Fruit fly (Drosophila melanogaster) whole organism, adult: ENCODE measurements around the gene CG34138.
A peak's percentile ranks its signal among the peaks of the same experiment; 100 is the strongest.

Experiments used
- CG11617 ChIP-seq: fragments of 200-800 bp; sonication (Bioruptor generic); optimal IDR thresholded peaks from 2 replicates; lab custom pipeline; 2017; ENCODE audit warnings: mild to moderate bottlenecking, missing biosample characterization, missing genetic modification reagents, missing genetic modification characterization
- CG12768 ChIP-seq: fragments of 200-800 bp; sonication (Bioruptor generic); optimal IDR thresholded peaks from 2 replicates; lab custom pipeline; 2017; ENCODE audit warnings: missing biosample characterization, missing genetic modification characterization, mild to moderate bottlenecking, moderate library complexity, missing genetic modification reagents
- CG1620 ChIP-seq: fragments of 200-800 bp; sonication (Bioruptor generic); optimal IDR thresholded peaks from 2 replicates; lab custom pipeline; 2016; ENCODE audit warnings: missing biosample characterization, missing genetic modification characterization
- CG33017 ChIP-seq: fragments of 200-800 bp; sonication (Bioruptor generic); optimal IDR thresholded peaks from 2 replicates; lab custom pipeline; 2018; ENCODE audit warnings: missing biosample characterization, mild to moderate bottlenecking, missing genetic modification characterization, moderate library complexity
- CG7101 ChIP-seq: fragments of 200-800 bp; sonication (Bioruptor generic); optimal IDR thresholded peaks from 2 replicates; lab custom pipeline; 2018; ENCODE audit warnings: missing biosample characterization, mild to moderate bottlenecking, missing genetic modification characterization, moderate library complexity
- Clk ChIP-seq: fragments of 200-800 bp; sonication (Bioruptor generic); optimal IDR thresholded peaks from 2 replicates; lab custom pipeline; 2017; ENCODE audit warnings: missing biosample characterization, missing genetic modification characterization
- Crg-1 ChIP-seq: fragments of 200-800 bp; sonication (Bioruptor generic); optimal IDR thresholded peaks from 2 replicates; lab custom pipeline; 2016; ENCODE audit warnings: missing biosample characterization, missing genetic modification characterization
- cic ChIP-seq: fragments of 200-800 bp; sonication (Bioruptor generic); optimal IDR thresholded peaks from 2 replicates; lab custom pipeline; 2017; ENCODE audit warnings: missing biosample characterization, mild to moderate bottlenecking, missing genetic modification characterization, moderate library complexity
- cnc ChIP-seq, 2 experiments: fragments of >200 bp; optimal IDR thresholded peaks; 2 replicates each; lab custom pipeline; 2017
- kay ChIP-seq: fragments of 200-800 bp; sonication (Bioruptor generic); peaks from one replicate; lab custom pipeline; 2016; ENCODE audit warnings: missing biosample characterization, missing genetic modification characterization, borderline replicate concordance
- pad ChIP-seq: fragments of 200-800 bp; sonication (Bioruptor generic); optimal IDR thresholded peaks from 3 replicates; lab custom pipeline; 2017; ENCODE audit warnings: missing biosample characterization, missing genetic modification characterization, mild to moderate bottlenecking, moderate library complexity, missing genetic modification reagents
- tj ChIP-seq: fragments of 200-800 bp; sonication (Bioruptor generic); optimal IDR thresholded peaks from 3 replicates; lab custom pipeline; 2017; ENCODE audit warnings: missing biosample characterization, mild to moderate bottlenecking, missing genetic modification characterization, moderate library complexity

- TF ChIP-seq CG11617 (GFP tag; lab: Kevin White, UChicago) (no peak), CG1620 (GFP tag; lab: Kevin White, UChicago) (no peak), CG12768 (peak; percentile 43), CG7101 (tag; lab: Kevin White, UChicago) (no peak), Crg-1 (GFP tag; lab: Kevin White, UChicago) (no peak), cnc (optimal IDR thresholded peaks at IDR 0.05; lab: Kevin White, UChicago) (no peak), kay (GFP tag; lab: Kevin White, UChicago) (no peak), Clk (GFP tag; lab: Kevin White, UChicago) (no peak), tj (GFP tag; lab: Kevin White, UChicago) (no peak), cic (GFP tag; lab: Kevin White, UChicago) (no peak), pad (no peak), CG33017 (no peak)
Measured at dm6 chr3R:19642092-19642892, 7.5 kb downstream of the CG34138 start, which contains the start of gene subdued.
